Worm (Caenorhabditis elegans): ENCODE measurements around the gene ife-3.

ife-3 gene

DNA sequence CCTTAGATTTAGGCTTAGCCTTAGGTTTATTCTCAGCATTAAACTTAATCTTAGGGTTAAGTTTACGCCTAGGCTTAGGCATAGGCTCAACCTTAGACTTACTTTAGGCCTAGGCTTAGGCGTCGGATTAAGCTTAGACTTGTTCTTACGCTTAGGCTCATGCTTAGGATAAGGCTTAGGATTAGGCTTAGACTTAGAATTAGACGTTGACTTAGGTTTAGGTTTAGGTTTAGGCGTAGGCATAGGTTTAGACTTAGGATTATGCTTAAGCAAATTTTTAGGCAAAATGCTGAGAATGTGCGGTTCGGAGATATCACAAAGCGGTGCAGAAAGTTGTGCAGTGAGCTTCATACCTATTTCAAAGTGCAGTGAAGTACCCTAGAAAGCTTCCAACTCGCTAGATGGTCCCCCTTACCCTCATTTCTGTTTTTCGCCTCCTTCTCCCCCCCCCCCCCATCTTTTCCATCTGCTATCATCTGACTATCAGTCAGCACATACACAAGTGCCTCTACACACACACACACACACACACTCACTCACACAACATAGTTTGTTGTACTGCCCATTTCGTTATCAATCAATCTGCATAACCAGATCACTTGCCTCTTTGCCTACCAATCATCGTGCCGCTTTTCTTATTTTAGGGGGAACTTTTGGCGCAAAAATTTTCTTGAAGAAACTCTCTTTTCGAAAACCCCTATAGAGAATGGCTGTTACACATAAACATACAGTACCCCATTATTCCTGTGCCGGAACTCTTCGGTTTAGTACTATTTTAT, 8.6 kb upstream of the ife-3 start:
- peak; percentile 0 for TF ChIP-seq nfya-1 (tag; optimal IDR thresholded peaks at IDR 0.05)
- TF ChIP-seq elt-2 (tag; optimal IDR thresholded peaks at IDR 0.05): peak; percentile 17
- TF ChIP-seq ceh-22 (tag; optimal IDR thresholded peaks at IDR 0.05): no peak

ce11 chrV:11708-12107, 4.1 kb upstream of the ife-3 start:
- no peak for TF ChIP-seq pqm-1 (tag; optimal IDR thresholded peaks at IDR 0.05)
- no peak for TF ChIP-seq zip-5 (tag; optimal IDR thresholded peaks at IDR 0.05)
- no peak for TF ChIP-seq ttx-3 (tag; optimal IDR thresholded peaks at IDR 0.05)
- no peak for TF ChIP-seq F13H6.1 (tag; optimal IDR thresholded peaks at IDR 0.05)
- TF ChIP-seq hlh-6 (tag; optimal IDR thresholded peaks at IDR 0.05): no peak
- no peak for TF ChIP-seq npax-4 (tag; optimal IDR thresholded peaks at IDR 0.05)
- TF ChIP-seq sox-4 (tag; optimal IDR thresholded peaks at IDR 0.05): no peak
- no peak for TF ChIP-seq unc-86 (tag; optimal IDR thresholded peaks at IDR 0.05)
- no peak for TF ChIP-seq hlh-15 (tag; optimal IDR thresholded peaks at IDR 0.05)
- no peak for TF ChIP-seq pha-4 (tag; optimal IDR thresholded peaks at IDR 0.05)
- no peak for TF ChIP-seq C38D4.7 (GFP tag; optimal IDR thresholded peaks at IDR 0.05)
- TF ChIP-seq pha-2 (tag; optimal IDR thresholded peaks at IDR 0.05): no peak
- TF ChIP-seq ceh-34 (tag; optimal IDR thresholded peaks at IDR 0.05): no peak
- no peak for TF ChIP-seq hlh-13 (GFP tag; optimal IDR thresholded peaks at IDR 0.05)
- no peak for TF ChIP-seq hlh-8 (tag; optimal IDR thresholded peaks at IDR 0.05)

DNA sequence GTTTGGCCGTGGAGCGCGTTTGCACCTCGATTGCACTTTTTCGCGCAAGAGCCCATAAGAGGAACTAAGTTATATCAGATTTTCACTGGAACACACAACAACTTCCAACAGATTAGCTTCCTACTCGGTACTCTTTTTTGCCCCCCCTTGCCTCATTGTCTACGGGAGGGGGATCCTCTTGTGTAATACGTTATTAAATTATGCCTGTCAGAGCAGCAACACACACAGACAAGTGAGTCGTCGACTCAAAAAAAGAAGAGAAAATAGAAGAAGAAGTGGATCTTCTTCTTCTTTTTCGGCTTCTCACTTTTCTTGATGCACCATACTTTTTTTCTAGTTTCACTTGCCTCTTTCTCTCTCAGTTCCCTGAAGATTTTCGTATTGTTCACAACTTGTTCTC, 3.5 kb upstream of the ife-3 start:
- TF ChIP-seq unc-42 (tag; optimal IDR thresholded peaks at IDR 0.05) (peak; percentile 80), pat-9 (tag; optimal IDR thresholded peaks at IDR 0.05) (no peak)

DNA sequence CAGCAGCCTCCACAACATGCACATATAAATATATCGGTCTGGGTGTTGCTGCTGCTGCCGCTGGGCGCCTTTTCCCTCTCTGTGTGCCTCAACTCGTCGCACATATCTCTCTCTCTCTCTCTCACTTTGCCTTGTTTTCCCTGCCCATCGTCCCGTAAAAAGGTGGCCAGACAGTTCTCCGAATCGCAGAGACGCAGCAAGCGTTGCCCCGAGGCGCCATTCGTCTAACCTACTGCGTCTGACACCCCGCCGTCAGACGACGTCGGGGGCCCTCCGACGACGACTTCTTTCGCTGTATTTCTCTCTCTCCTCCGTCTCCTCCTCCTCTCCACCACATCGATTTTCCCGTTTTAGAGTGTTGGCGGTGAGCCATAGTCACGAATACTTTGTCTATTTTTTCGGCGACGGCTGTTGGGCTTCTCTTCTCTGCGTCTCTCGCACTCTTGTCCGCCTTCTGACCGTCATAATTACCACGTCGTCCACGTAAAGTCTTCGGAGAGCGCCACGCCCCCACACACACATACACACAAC, 1.2 kb upstream of the ife-3 start, which contains the start of gene B0348.10:
Gene B0348.10 (minus strand): TSS at position 24 of the 531 bp plus-strand sequence.
- TF ChIP-seq odd-2 (tag; optimal IDR thresholded peaks at IDR 0.05) (no peak), pros-1 (tag; optimal IDR thresholded peaks at IDR 0.05) (peak; percentile 62), elt-4 (tag; optimal IDR thresholded peaks at IDR 0.05) (no peak), ceh-9 (tag; optimal IDR thresholded peaks at IDR 0.05) (no peak), ztf-16 (tag; optimal IDR thresholded peaks at IDR 0.05) (no peak), rnt-1 (tag; optimal IDR thresholded peaks at IDR 0.05) (no peak), dmd-4 (tag; optimal IDR thresholded peaks at IDR 0.05; ENCODE audit: borderline replicate concordance) (peak; percentile 26), ceh-22 (tag; optimal IDR thresholded peaks at IDR 0.05) (no peak), pha-2 (tag; optimal IDR thresholded peaks at IDR 0.05) (no peak), zip-5 (tag; optimal IDR thresholded peaks at IDR 0.05) (no peak), hlh-13 (GFP tag; optimal IDR thresholded peaks at IDR 0.05) (no peak), pqm-1 (tag; optimal IDR thresholded peaks at IDR 0.05) (peak; percentile 65), nhr-11 (tag; optimal IDR thresholded peaks at IDR 0.05) (no peak), nhr-232 (tag; optimal IDR thresholded peaks at IDR 0.05) (no peak), syd-9 (tag; optimal IDR thresholded peaks at IDR 0.05) (peak; percentile 53), hlh-8 (tag; optimal IDR thresholded peaks at IDR 0.05) (no peak), dve-1 (tag; optimal IDR thresholded peaks at IDR 0.05) (peak; percentile 32), madf-2 (tag; optimal IDR thresholded peaks at IDR 0.05) (peak; percentile 65), fkh-6 (tag; optimal IDR thresholded peaks at IDR 0.05) (no peak), che-1 (tag; optimal IDR thresholded peaks at IDR 0.05) (no peak), K09A11.1 (tag; optimal IDR thresholded peaks at IDR 0.05; ENCODE audit: insufficient read depth) (peak; percentile 23), nfya-1 (tag; optimal IDR thresholded peaks at IDR 0.05) (peak; percentile 83), ama-1 (optimal IDR thresholded peaks at IDR 0.05) (no peak), hlh-6 (tag; optimal IDR thresholded peaks at IDR 0.05) (peak; percentile 72), fkh-10 (GFP tag; optimal IDR thresholded peaks at IDR 0.05) (no peak), eyg-1 (tag; optimal IDR thresholded peaks at IDR 0.05) (no peak), K02D7.2 (tag; optimal IDR thresholded peaks at IDR 0.05) (no peak), unc-3 (GFP tag; conservative IDR thresholded peaks at IDR 0.05) (no peak), unc-3 (tag; optimal IDR thresholded peaks at IDR 0.05) (peak; percentile 38), Y22D7AL.16 (tag; optimal IDR thresholded peaks at IDR 0.05) (no peak), tbx-2 (tag; optimal IDR thresholded peaks at IDR 0.05) (peak; percentile 88), unc-86 (tag; optimal IDR thresholded peaks at IDR 0.05) (no peak), lim-6 (tag; optimal IDR thresholded peaks at IDR 0.05) (peak; percentile 26), lin-11 (tag; optimal IDR thresholded peaks at IDR 0.05) (no peak), fax-1 (tag; optimal IDR thresholded peaks at IDR 0.05) (no peak)

All from whole organism, late embryonic.